1 fruit fly cellular context compared by ENCODE assay signal in the genomic region with DNA sequence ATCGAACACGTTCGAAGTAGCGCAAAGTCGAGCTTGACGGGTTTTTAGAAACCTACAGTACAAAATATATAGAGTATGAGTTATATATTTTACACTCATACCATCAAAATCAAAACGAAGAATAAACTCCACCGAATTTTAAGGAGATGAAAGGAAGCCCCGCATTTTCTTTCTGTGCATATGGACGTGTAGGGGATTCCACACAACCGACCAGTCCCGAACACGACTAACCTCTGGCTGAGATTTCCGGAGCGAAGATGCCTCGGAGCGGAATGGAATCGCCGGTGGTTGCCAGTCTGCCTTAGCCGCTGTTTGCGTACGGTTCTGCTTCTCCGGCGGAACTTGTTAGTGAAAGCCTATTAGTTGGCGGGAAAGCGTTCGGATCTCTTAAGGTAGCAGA.
TF ChIP-seq lines count a peak whose summit lies in the region.

No protein-coding gene starts in this region.

TF ChIP-seq in whole organism, embryonic, 481 proteins besides CTCF, POLR2A, EP300 and RAD21 (continued from another document and continues in another):
- peak; percentile 94 for TF ChIP-seq CG13894 (tag; optimal IDR thresholded peaks at IDR 0.05; lab: Kevin White, UChicago)
- TF ChIP-seq hth (optimal IDR thresholded peaks at IDR 0.05; lab: Kevin White, UChicago), result no peak
- peak; percentile 98 for TF ChIP-seq CG17361 (GFP tag; IDR thresholded peaks at IDR 0.05; lab: Robert Waterston, UW)
- TF ChIP-seq gsb-n (tag; optimal IDR thresholded peaks at IDR 0.05; lab: Kevin White, UChicago), result peak; percentile 97
- peak; percentile 92 for TF ChIP-seq CG15514 (GFP tag; optimal IDR thresholded peaks at IDR 0.05; lab: Kevin White, UChicago)
- peak; percentile 96 for TF ChIP-seq CG9215 (GFP tag; IDR thresholded peaks at IDR 0.05; lab: Robert Waterston, UW)
- TF ChIP-seq rib (GFP tag; IDR thresholded peaks at IDR 0.05; lab: Robert Waterston, UW), result peak; percentile 98
- TF ChIP-seq YL-1 (GFP tag; optimal IDR thresholded peaks at IDR 0.05; lab: Kevin White, UChicago), result peak; percentile 70
- peak; percentile 99 for TF ChIP-seq CG30403 (GFP tag; optimal IDR thresholded peaks at IDR 0.05; lab: Kevin White, UChicago)
- peak; percentile 81 for TF ChIP-seq CG8359 (GFP tag; optimal IDR thresholded peaks at IDR 0.05; lab: Kevin White, UChicago; ENCODE audit: borderline replicate concordance)
- peak; percentile 96 for TF ChIP-seq nau (GFP tag; optimal IDR thresholded peaks at IDR 0.05; lab: Kevin White, UChicago)
- peak; percentile 99 for TF ChIP-seq sens (GFP tag; lab: Kevin White, UChicago)
- peak; percentile 94 for TF ChIP-seq CG32767 (GFP tag; IDR thresholded peaks at IDR 0.05; lab: Robert Waterston, UW)
- TF ChIP-seq HLH4C (GFP tag; IDR thresholded peaks at IDR 0.05; lab: Robert Waterston, UW; ENCODE audit: partially characterized antibody), result no peak
- TF ChIP-seq CG13296 (GFP tag; optimal IDR thresholded peaks at IDR 0.05; lab: Kevin White, UChicago), result peak; percentile 94
- peak; percentile 60 for TF ChIP-seq B-H2 (GFP tag; optimal IDR thresholded peaks at IDR 0.05; lab: Kevin White, UChicago)
- peak; percentile 12 for TF ChIP-seq BEAF-32 (GFP tag; optimal IDR thresholded peaks at IDR 0.05; lab: Kevin White, UChicago)
- TF ChIP-seq chif (GFP tag; optimal IDR thresholded peaks at IDR 0.05; lab: Kevin White, UChicago), result peak; percentile 97
- peak; percentile 96 for TF ChIP-seq CG2678 (tag; optimal IDR thresholded peaks at IDR 0.05; lab: Kevin White, UChicago)
- peak; percentile 97 for TF ChIP-seq CG10366 (GFP tag; IDR thresholded peaks at IDR 0.05; lab: Robert Waterston, UW)
- TF ChIP-seq bigmax (GFP tag; optimal IDR thresholded peaks at IDR 0.05; lab: Kevin White, UChicago), result peak; percentile 69
- TF ChIP-seq en (GFP tag; optimal IDR thresholded peaks at IDR 0.05; lab: Kevin White, UChicago), result peak; percentile 96
- TF ChIP-seq Doc3 (GFP tag; IDR thresholded peaks at IDR 0.05; lab: Robert Waterston, UW; ENCODE audit: partially characterized antibody), result no peak
- TF ChIP-seq slp2 (GFP tag; optimal IDR thresholded peaks at IDR 0.05; lab: Kevin White, UChicago), result peak; percentile 98
- TF ChIP-seq CG3065 (GFP tag; optimal IDR thresholded peaks at IDR 0.05; lab: Kevin White, UChicago), result peak; percentile 92
- TF ChIP-seq Antp (GFP tag; optimal IDR thresholded peaks at IDR 0.05; lab: Kevin White, UChicago), result peak; percentile 98
- peak; percentile 97 for TF ChIP-seq CG6175 (GFP tag; IDR thresholded peaks at IDR 0.05; lab: Robert Waterston, UW)
- TF ChIP-seq Lpt (GFP tag; optimal IDR thresholded peaks at IDR 0.05; lab: Kevin White, UChicago), result no peak
- TF ChIP-seq org-1 (GFP tag; optimal IDR thresholded peaks at IDR 0.05; lab: Kevin White, UChicago), result peak; percentile 98
- TF ChIP-seq scrt (GFP tag; optimal IDR thresholded peaks at IDR 0.05; lab: Kevin White, UChicago), result peak; percentile 94
- peak; percentile 84 for TF ChIP-seq Nf-YC (tag; optimal IDR thresholded peaks at IDR 0.05; lab: Kevin White, UChicago)
- TF ChIP-seq Mes4 (GFP tag; optimal IDR thresholded peaks at IDR 0.05; lab: Kevin White, UChicago), result peak; percentile 95
- TF ChIP-seq Fer3 (tag; optimal IDR thresholded peaks at IDR 0.05; lab: Kevin White, UChicago), result peak; percentile 95
- peak; percentile 93 for TF ChIP-seq CG3407 (GFP tag; optimal IDR thresholded peaks at IDR 0.05; lab: Kevin White, UChicago)
- TF ChIP-seq ken (GFP tag; IDR thresholded peaks at IDR 0.05; lab: Robert Waterston, UW), result peak; percentile 98
- peak; percentile 99 for TF ChIP-seq CG32532 (GFP tag; IDR thresholded peaks at IDR 0.05; lab: Robert Waterston, UW)
- TF ChIP-seq eyg (GFP tag; optimal IDR thresholded peaks at IDR 0.05; lab: Kevin White, UChicago), result peak; percentile 98
- TF ChIP-seq CG6689 (GFP tag; IDR thresholded peaks at IDR 0.05; lab: Robert Waterston, UW), result peak; percentile 96
- TF ChIP-seq CG10979 (tag; optimal IDR thresholded peaks at IDR 0.05; lab: Kevin White, UChicago), result peak; percentile 94
- TF ChIP-seq CG12071 (GFP tag; optimal IDR thresholded peaks at IDR 0.05; lab: Kevin White, UChicago), result peak; percentile 96
- peak; percentile 99 for TF ChIP-seq jumu (GFP tag; optimal IDR thresholded peaks at IDR 0.05; lab: Kevin White, UChicago)
- peak; percentile 97 for TF ChIP-seq Bteb2 (GFP tag; optimal IDR thresholded peaks at IDR 0.05; lab: Kevin White, UChicago)
- peak; percentile 98 for TF ChIP-seq al (GFP tag; IDR thresholded peaks at IDR 0.05; lab: Robert Waterston, UW)
- peak; percentile 91 for TF ChIP-seq odd (GFP tag; optimal IDR thresholded peaks at IDR 0.05; lab: Kevin White, UChicago)
- TF ChIP-seq CG8944 (GFP tag; optimal IDR thresholded peaks at IDR 0.05; lab: Kevin White, UChicago), result peak; percentile 97
- peak; percentile 95 for TF ChIP-seq klu (GFP tag; IDR thresholded peaks at IDR 0.05; lab: Robert Waterston, UW)
- TF ChIP-seq CG34224 (GFP tag; IDR thresholded peaks at IDR 0.05; lab: Robert Waterston, UW; ENCODE audit: partially characterized antibody), result no peak
- TF ChIP-seq trh (GFP tag; optimal IDR thresholded peaks at IDR 0.05; lab: Kevin White, UChicago), result peak; percentile 93
- TF ChIP-seq Xbp1 (GFP tag; optimal IDR thresholded peaks at IDR 0.05; lab: Kevin White, UChicago), result peak; percentile 98
- TF ChIP-seq mam (GFP tag; optimal IDR thresholded peaks at IDR 0.05; lab: Kevin White, UChicago), result peak; percentile 99
- peak; percentile 97 for TF ChIP-seq CG12391 (tag; optimal IDR thresholded peaks at IDR 0.05; lab: Kevin White, UChicago)
- peak; percentile 99 for TF ChIP-seq unpg (GFP tag; optimal IDR thresholded peaks at IDR 0.05; lab: Kevin White, UChicago)
- TF ChIP-seq p53 (GFP tag; optimal IDR thresholded peaks at IDR 0.05; lab: Kevin White, UChicago), result peak; percentile 94
- no peak for TF ChIP-seq CG7963 (GFP tag; IDR thresholded peaks at IDR 0.05; lab: Robert Waterston, UW; ENCODE audit: partially characterized antibody)
- TF ChIP-seq grn (GFP tag; optimal IDR thresholded peaks at IDR 0.05; lab: Kevin White, UChicago), result peak; percentile 70
- peak; percentile 86 for TF ChIP-seq fd64A (GFP tag; optimal IDR thresholded peaks at IDR 0.05; lab: Kevin White, UChicago)
- TF ChIP-seq crc (GFP tag; optimal IDR thresholded peaks at IDR 0.05; lab: Kevin White, UChicago), result peak; percentile 96
- peak; percentile 81 for TF ChIP-seq aop (GFP tag; IDR thresholded peaks at IDR 0.05; lab: Robert Waterston, UW)
- TF ChIP-seq CG12236 (GFP tag; optimal IDR thresholded peaks at IDR 0.05; lab: Kevin White, UChicago), result peak; percentile 89
- TF ChIP-seq CG1602 (GFP tag; optimal IDR thresholded peaks at IDR 0.05; lab: Kevin White, UChicago), result peak; percentile 95
- TF ChIP-seq peb (GFP tag; IDR thresholded peaks at IDR 0.05; lab: Robert Waterston, UW), result peak; percentile 93
- peak; percentile 94 for TF ChIP-seq CG1233 (GFP tag; optimal IDR thresholded peaks at IDR 0.05; lab: Kevin White, UChicago)
- peak; percentile 99 for TF ChIP-seq dysf (GFP tag; IDR thresholded peaks at IDR 0.05; lab: Robert Waterston, UW)
- TF ChIP-seq BtbVII (GFP tag; optimal IDR thresholded peaks at IDR 0.05; lab: Kevin White, UChicago), result peak; percentile 95
- TF ChIP-seq yki (optimal IDR thresholded peaks at IDR 0.05; lab: Kevin White, UChicago), result no peak
- TF ChIP-seq fru (optimal IDR thresholded peaks at IDR 0.05; lab: Kevin White, UChicago), result no peak
- TF ChIP-seq br (optimal IDR thresholded peaks at IDR 0.05; lab: Kevin White, UChicago), result no peak
- TF ChIP-seq grau (tag; optimal IDR thresholded peaks at IDR 0.05; lab: Kevin White, UChicago), result peak; percentile 97
- peak; percentile 94 for TF ChIP-seq CG5953 (GFP tag; IDR thresholded peaks at IDR 0.05; lab: Robert Waterston, UW)
- TF ChIP-seq CG30431 (GFP tag; optimal IDR thresholded peaks at IDR 0.05; lab: Kevin White, UChicago), result peak; percentile 95
- no peak for TF ChIP-seq zen2 (GFP tag; IDR thresholded peaks at IDR 0.05; lab: Robert Waterston, UW; ENCODE audit: partially characterized antibody)
- TF ChIP-seq Taf1 (GFP tag; IDR thresholded peaks at IDR 0.05; lab: Robert Waterston, UW), result peak; percentile 95
- peak; percentile 95 for TF ChIP-seq CG9876 (GFP tag; optimal IDR thresholded peaks at IDR 0.05; lab: Kevin White, UChicago)
- peak; percentile 97 for TF ChIP-seq PHDP (tag; optimal IDR thresholded peaks at IDR 0.05; lab: Kevin White, UChicago)
- TF ChIP-seq Dfd (GFP tag; optimal IDR thresholded peaks at IDR 0.05; lab: Kevin White, UChicago), result no peak
- TF ChIP-seq CG14441 (GFP tag; IDR thresholded peaks at IDR 0.05; lab: Robert Waterston, UW), result peak; percentile 99
- TF ChIP-seq ab (GFP tag; optimal IDR thresholded peaks at IDR 0.05; lab: Kevin White, UChicago), result peak; percentile 90
- TF ChIP-seq insv (GFP tag; optimal IDR thresholded peaks at IDR 0.05; lab: Kevin White, UChicago), result peak; percentile 33 to 50
- peak; percentile 97 for TF ChIP-seq CG3726 (GFP tag; IDR thresholded peaks at IDR 0.05; lab: Robert Waterston, UW)
- TF ChIP-seq lola (GFP tag; optimal IDR thresholded peaks at IDR 0.05; lab: Kevin White, UChicago), result peak in 1 of 3 experiments; percentile 91
- TF ChIP-seq CG11247 (GFP tag; IDR thresholded peaks at IDR 0.05; lab: Robert Waterston, UW), result peak; percentile 97
- peak; percentile 86 for TF ChIP-seq CG9437 (GFP tag; optimal IDR thresholded peaks at IDR 0.05; lab: Kevin White, UChicago)
- peak; percentile 98 for TF ChIP-seq NK7.1 (GFP tag; optimal IDR thresholded peaks at IDR 0.05; lab: Kevin White, UChicago)
- TF ChIP-seq CG2116 (GFP tag; optimal IDR thresholded peaks at IDR 0.05; lab: Kevin White, UChicago), result peak; percentile 74
- TF ChIP-seq Fer2 (tag; optimal IDR thresholded peaks at IDR 0.05; lab: Kevin White, UChicago), result peak; percentile 84
- TF ChIP-seq sima (GFP tag; optimal IDR thresholded peaks at IDR 0.05; lab: Kevin White, UChicago), result peak; percentile 89
- TF ChIP-seq CG8388 (GFP tag; optimal IDR thresholded peaks at IDR 0.05; lab: Kevin White, UChicago), result peak; percentile 96
- TF ChIP-seq CG15269 (tag; optimal IDR thresholded peaks at IDR 0.05; lab: Kevin White, UChicago), result peak; percentile 97
- peak; percentile 94 for TF ChIP-seq CG10147 (GFP tag; optimal IDR thresholded peaks at IDR 0.05; lab: Kevin White, UChicago)
- TF ChIP-seq Dp (GFP tag; optimal IDR thresholded peaks at IDR 0.05; lab: Kevin White, UChicago), result peak; percentile 20
- peak; percentile 97 for TF ChIP-seq dmrt99B (tag; optimal IDR thresholded peaks at IDR 0.05; lab: Kevin White, UChicago)
- TF ChIP-seq Lhr (GFP tag; optimal IDR thresholded peaks at IDR 0.05; lab: Kevin White, UChicago), result peak; percentile 81
- peak; percentile 92 for TF ChIP-seq Hmx (GFP tag; optimal IDR thresholded peaks at IDR 0.05; lab: Kevin White, UChicago)
- no peak for TF ChIP-seq CG30020 (tag; optimal IDR thresholded peaks at IDR 0.05; lab: Kevin White, UChicago)
- TF ChIP-seq da (GFP tag; optimal IDR thresholded peaks at IDR 0.05; lab: Kevin White, UChicago), result peak; percentile 94
- peak; percentile 98 for TF ChIP-seq E2f1 (GFP tag; IDR thresholded peaks at IDR 0.05; lab: Robert Waterston, UW)
- TF ChIP-seq Kr (GFP tag; optimal IDR thresholded peaks at IDR 0.05; lab: Kevin White, UChicago), result no peak
- TF ChIP-seq tx (GFP tag; optimal IDR thresholded peaks at IDR 0.05; lab: Kevin White, UChicago), result peak; percentile 97
- TF ChIP-seq Oaz (GFP tag; IDR thresholded peaks at IDR 0.05; lab: Robert Waterston, UW), result peak; percentile 95
- peak; percentile 96 for TF ChIP-seq H15 (GFP tag; IDR thresholded peaks at IDR 0.05; lab: Robert Waterston, UW)
- TF ChIP-seq nom (GFP tag; optimal IDR thresholded peaks at IDR 0.05; lab: Kevin White, UChicago), result no peak
- peak; percentile 97 for TF ChIP-seq HHEX (GFP tag; optimal IDR thresholded peaks at IDR 0.05; lab: Kevin White, UChicago)
- peak; percentile 34; the same call in 1 of the 2 replicates for TF ChIP-seq tna (GFP tag; IDR thresholded peaks at IDR 0.05; lab: Robert Waterston, UW; ENCODE audit: partially characterized antibody)
- peak; percentile 99 for TF ChIP-seq lilli (GFP tag; optimal IDR thresholded peaks at IDR 0.05; lab: Kevin White, UChicago)
- peak; percentile 95 for TF ChIP-seq gcm (GFP tag; optimal IDR thresholded peaks at IDR 0.05; lab: Kevin White, UChicago)
- TF ChIP-seq HmgD (GFP tag; optimal IDR thresholded peaks at IDR 0.05; lab: Kevin White, UChicago), result peak; percentile 94
- TF ChIP-seq Blimp-1 (GFP tag; optimal IDR thresholded peaks at IDR 0.05; lab: Kevin White, UChicago), result peak; percentile 94
- TF ChIP-seq fd3F (GFP tag; optimal IDR thresholded peaks at IDR 0.05; lab: Kevin White, UChicago), result peak; percentile 96
- TF ChIP-seq CG10654 (GFP tag; optimal IDR thresholded peaks at IDR 0.05; lab: Kevin White, UChicago), result peak; percentile 96
- peak; percentile 97 for TF ChIP-seq Hr3 (GFP tag; optimal IDR thresholded peaks at IDR 0.05; lab: Kevin White, UChicago)
- peak; percentile 95 for TF ChIP-seq CG33213 (GFP tag; optimal IDR thresholded peaks at IDR 0.05; lab: Kevin White, UChicago)
- peak; percentile 95 for TF ChIP-seq CG14050 (GFP tag; IDR thresholded peaks at IDR 0.05; lab: Robert Waterston, UW)
- peak; percentile 96 for TF ChIP-seq NC2α (GFP tag; optimal IDR thresholded peaks at IDR 0.05; lab: Kevin White, UChicago)
- peak; percentile 91 for TF ChIP-seq CG17568 (GFP tag; optimal IDR thresholded peaks at IDR 0.05; lab: Kevin White, UChicago)
- peak; percentile 57 for TF ChIP-seq ac (GFP tag; optimal IDR thresholded peaks at IDR 0.05; lab: Kevin White, UChicago)
- TF ChIP-seq knrl (GFP tag; IDR thresholded peaks at IDR 0.05; lab: Robert Waterston, UW; ENCODE audit: partially characterized antibody), result no peak; the same call in 2 of the 3 replicates
- TF ChIP-seq ash1 (GFP tag; optimal IDR thresholded peaks at IDR 0.05; lab: Kevin White, UChicago), result peak; percentile 79
- TF ChIP-seq Sox102F (GFP tag; optimal IDR thresholded peaks at IDR 0.05; lab: Kevin White, UChicago), result peak; percentile 97
- TF ChIP-seq Ada2b (GFP tag; IDR thresholded peaks at IDR 0.05; lab: Robert Waterston, UW), result peak; percentile 97
- TF ChIP-seq CG11695 (GFP tag; IDR thresholded peaks at IDR 0.05; lab: Robert Waterston, UW), result peak; percentile 98
- TF ChIP-seq HLHmδ (GFP tag; optimal IDR thresholded peaks at IDR 0.05; lab: Kevin White, UChicago), result peak; percentile 45
- 0 out of 2 replicates have a peak, but pooled peaks have one; percentile 39 for TF ChIP-seq crol (GFP tag; IDR thresholded peaks at IDR 0.05; lab: Robert Waterston, UW)
- TF ChIP-seq CG17612 (GFP tag; IDR thresholded peaks at IDR 0.05; lab: Robert Waterston, UW), result peak; percentile 94
- peak; percentile 96 for TF ChIP-seq B-H1 (GFP tag; IDR thresholded peaks at IDR 0.05; lab: Robert Waterston, UW)
- TF ChIP-seq sob (GFP tag; IDR thresholded peaks at IDR 0.05; lab: Robert Waterston, UW), result peak; percentile 98
- TF ChIP-seq CG31388 (GFP tag; optimal IDR thresholded peaks at IDR 0.05; lab: Kevin White, UChicago), result peak; percentile 87
